Worm (Caenorhabditis elegans) whole organism, young adult: ENCODE data around the gene dars-2.

Source experiments
- F10E7.11 ChIP-seq: sonication (generic microtip); optimal IDR thresholded peaks from 2 replicates; lab custom pipeline; 2017; ENCODE audit warnings: mild to moderate bottlenecking, missing genetic modification characterization, moderate library complexity, missing compliant biosample characterization
- F33H1.4 ChIP-seq: fragments of 200-800 bp; sonication (Bioruptor generic); IDR thresholded peaks from 2 replicates; pipeline ENCODE4 v1.3.6; 2022; ENCODE audit warnings: missing genetic modification reagents, missing genetic modification characterization, missing compliant biosample characterization
- F49E8.2 ChIP-seq: sonication (generic microtip); optimal IDR thresholded peaks from 3 replicates; lab custom pipeline; 2017; ENCODE audit warnings: missing genetic modification characterization, mild to moderate bottlenecking, missing compliant biosample characterization, antibody characterized with exemption, moderate library complexity; ENCODE audit not compliant: insufficient read depth
- die-1 ChIP-seq: sonication (generic microtip); optimal IDR thresholded peaks from 2 replicates; lab custom pipeline; 2016; ENCODE audit warnings: missing genotype, mild to moderate bottlenecking, missing genetic modification characterization, missing compliant biosample characterization
- madf-3 ChIP-seq: fragments of 200-800 bp; sonication (Bioruptor generic); IDR thresholded peaks from 2 replicates; pipeline ENCODE4 v1.3.6; 2022; ENCODE audit warnings: missing genetic modification reagents, missing genetic modification characterization, missing compliant biosample characterization
- pha-4 ChIP-seq: fragments of 150-350 bp; sonication (generic microtip); optimal IDR thresholded peaks from 2 replicates; lab custom pipeline; 2014; ENCODE audit warnings: missing biosample characterization, missing genetic modification reagents, missing genetic modification characterization

ce11 chrV:12084216-12084615 is 35.7 kb downstream of the dars-2 start, which contains the start of gene R07B7.8:
- no peak for TF ChIP-seq madf-3
- TF ChIP-seq F10E7.11 (tag; lab: Kevin White, UChicago), result no peak
- TF ChIP-seq F33H1.4 (GFP tag; lab: Robert Waterston, UW), result no peak
- no peak for TF ChIP-seq die-1
- no peak for TF ChIP-seq pha-4 (tag; lab: Kevin White, UChicago)
- TF ChIP-seq F49E8.2 (tag; lab: Kevin White, UChicago), result no peak
